Worm (Caenorhabditis elegans): ENCODE results near the gene ZK328.6.

- TF ChIP-seq dao-5 (tag; optimal IDR thresholded peaks at IDR 0.05) (no peak), W03F9.2 (tag; optimal IDR thresholded peaks at IDR 0.05) (no peak), him-1 (tag; optimal IDR thresholded peaks at IDR 0.05) (no peak)
Measured at ce11 chrIII:5980274-5980918, 50.0 kb downstream of the ZK328.6 start.
